Worm (Caenorhabditis elegans) whole organism, L3 larva: ENCODE data around the gene col-126.

Experiments used
- R02D3.7 ChIP-seq: fragments of 150-350 bp; optimal IDR thresholded peaks from 2 replicates; lab custom pipeline; 2014; ENCODE audit warnings: missing biosample characterization, missing genetic modification characterization
- aly-2 ChIP-seq: fragments of 150-350 bp; optimal IDR thresholded peaks from 2 replicates; lab custom pipeline; 2014; ENCODE audit warnings: missing biosample characterization, missing genetic modification characterization
- ama-1 ChIP-seq: fragments of 150-350 bp; optimal IDR thresholded peaks from 2 replicates; lab custom pipeline; 2018
- ceh-16 ChIP-seq: sonication (generic microtip); optimal IDR thresholded peaks from 2 replicates; lab custom pipeline; 2017; ENCODE audit warnings: missing biosample characterization, missing genetic modification characterization
- daf-12 ChIP-seq: fragments of 150-350 bp; optimal IDR thresholded peaks from 2 replicates; lab custom pipeline; 2014; ENCODE audit warnings: missing biosample characterization, missing genetic modification reagents, missing genetic modification characterization
- egl-27 ChIP-seq: sonication (generic microtip); optimal IDR thresholded peaks from 4 replicates; lab custom pipeline; 2017; ENCODE audit warnings: missing biosample characterization, missing genetic modification reagents, missing genetic modification characterization
- egl-5 ChIP-seq: fragments of 150-350 bp; optimal IDR thresholded peaks from 2 replicates; lab custom pipeline; 2017; ENCODE audit warnings: missing biosample characterization, missing genetic modification reagents, missing genetic modification characterization, inconsistent platforms
- elt-1 ChIP-seq: fragments of 150-350 bp; optimal IDR thresholded peaks from 2 replicates; lab custom pipeline; 2014; ENCODE audit warnings: missing biosample characterization, missing genetic modification characterization
- elt-2 ChIP-seq: sonication (generic microtip); optimal IDR thresholded peaks from 2 replicates; lab custom pipeline; 2016; ENCODE audit warnings: missing genetic modification reagents, mild to moderate bottlenecking, missing genetic modification characterization, missing compliant biosample characterization
- elt-3 ChIP-seq, 3 experiments: fragments of 150-350 bp in 1 of 3; sonication (generic microtip) in 2 of 3; optimal IDR thresholded peaks; 2 replicates in 2 of 3; 4 replicates in 1 of 3; lab custom pipeline; 2014 to 2017; ENCODE audit warnings: missing biosample characterization in 3 of 3, missing genetic modification characterization in 3 of 3
- eor-1 ChIP-seq, 2 experiments: fragments of 150-350 bp; optimal IDR thresholded peaks; 2 replicates each; lab custom pipeline; 2014 to 2018; ENCODE audit warnings: missing biosample characterization in 2 of 2, missing genetic modification characterization in 2 of 2
- fkh-10 ChIP-seq: sonication (generic microtip); optimal IDR thresholded peaks from 2 replicates; lab custom pipeline; 2017; ENCODE audit warnings: missing biosample characterization, missing genetic modification reagents, missing genetic modification characterization
- fos-1 ChIP-seq: fragments of 150-350 bp; optimal IDR thresholded peaks from 2 replicates; lab custom pipeline; 2014; ENCODE audit warnings: missing biosample characterization, missing genetic modification characterization
- hmg-11 ChIP-seq: sonication (generic microtip); optimal IDR thresholded peaks from 2 replicates; lab custom pipeline; 2016; ENCODE audit warnings: missing genetic modification characterization, missing compliant biosample characterization
- lin-15B ChIP-seq: fragments of 150-350 bp; optimal IDR thresholded peaks from 2 replicates; lab custom pipeline; 2014; ENCODE audit warnings: missing biosample characterization, missing genetic modification characterization
- lin-39 ChIP-seq: fragments of 150-350 bp; optimal IDR thresholded peaks from 2 replicates; lab custom pipeline; 2018; ENCODE audit warnings: missing biosample characterization, missing genetic modification reagents, missing genetic modification characterization
- mdl-1 ChIP-seq: fragments of 150-350 bp; optimal IDR thresholded peaks from 2 replicates; lab custom pipeline; 2014; ENCODE audit warnings: missing biosample characterization, missing genetic modification characterization
- mml-1 ChIP-seq: fragments of 150-350 bp; sonication (generic microtip); optimal IDR thresholded peaks from 3 replicates; lab custom pipeline; 2014; ENCODE audit warnings: missing biosample characterization, missing genetic modification characterization
- nfya-1 ChIP-seq: sonication (generic microtip); optimal IDR thresholded peaks from 2 replicates; lab custom pipeline; 2017; ENCODE audit warnings: missing genetic modification characterization, mild to moderate bottlenecking, missing compliant biosample characterization, antibody characterized with exemption, moderate library complexity; ENCODE audit not compliant: insufficient read depth
- nhr-11 ChIP-seq: fragments of 150-350 bp; optimal IDR thresholded peaks from 2 replicates; lab custom pipeline; 2014; ENCODE audit warnings: missing biosample characterization, missing genetic modification characterization
- nhr-12 ChIP-seq: fragments of 150-350 bp; optimal IDR thresholded peaks from 2 replicates; lab custom pipeline; 2014; ENCODE audit warnings: missing biosample characterization, missing genetic modification characterization
- nhr-23 ChIP-seq: fragments of 150-350 bp; optimal IDR thresholded peaks from 2 replicates; lab custom pipeline; 2014; ENCODE audit warnings: missing biosample characterization, missing genetic modification reagents, missing genetic modification characterization
- nhr-237 ChIP-seq: fragments of 150-350 bp; optimal IDR thresholded peaks from 2 replicates; lab custom pipeline; 2014; ENCODE audit warnings: missing biosample characterization, missing genetic modification characterization
- nhr-25 ChIP-seq: sonication (generic microtip); optimal IDR thresholded peaks from 2 replicates; lab custom pipeline; 2017; ENCODE audit warnings: missing biosample characterization, missing genetic modification characterization
- nhr-43 ChIP-seq: sonication (generic microtip); optimal IDR thresholded peaks from 2 replicates; lab custom pipeline; 2016; ENCODE audit warnings: mild to moderate bottlenecking, missing genetic modification characterization, missing compliant biosample characterization; ENCODE audit not compliant: poor library complexity, severe bottlenecking
- nhr-67 ChIP-seq: fragments of 150-350 bp; optimal IDR thresholded peaks from 2 replicates; lab custom pipeline; 2014; ENCODE audit warnings: missing biosample characterization, missing genetic modification characterization
- pha-4 ChIP-seq: fragments of 150-350 bp; optimal IDR thresholded peaks from 2 replicates; lab custom pipeline; 2014; ENCODE audit warnings: missing biosample characterization, missing genetic modification reagents, missing genetic modification characterization
- pqm-1 ChIP-seq: fragments of 150-350 bp; optimal IDR thresholded peaks from 2 replicates; lab custom pipeline; 2017; ENCODE audit warnings: missing biosample characterization, missing genetic modification characterization, inconsistent platforms
- skn-1 ChIP-seq: fragments of 150-350 bp; optimal IDR thresholded peaks from 2 replicates; lab custom pipeline; 2014; ENCODE audit warnings: missing biosample characterization, missing genetic modification characterization
- ztf-4 ChIP-seq: fragments of 150-350 bp; optimal IDR thresholded peaks from 2 replicates; lab custom pipeline; 2014; ENCODE audit warnings: missing biosample characterization, missing genetic modification characterization

The col-126 gene

ce11 chrIV:11226545-11226944 is 36.7 kb upstream of the col-126 start:
- TF ChIP-seq mml-1 (no peak), nhr-43 (peak; percentile 29), elt-3 (tag; optimal IDR thresholded peaks at IDR 0.05; lab: Kevin White, UChicago) (peak in 1 of 3 experiments; percentile 51), egl-27 (no peak), nhr-25 (tag; lab: Kevin White, UChicago) (peak; percentile 1), skn-1 (tag; lab: Kevin White, UChicago) (no peak), egl-5 (tag; lab: Kevin White, UChicago) (no peak), R02D3.7 (tag; lab: Kevin White, UChicago) (peak; percentile 15)

- peak; percentile 45 for TF ChIP-seq elt-2 (tag; lab: Kevin White, UChicago)
- peak; percentile 12 for TF ChIP-seq pqm-1 (tag; lab: Kevin White, UChicago)
- no peak for TF ChIP-seq fos-1 (tag; lab: Kevin White, UChicago)
- TF ChIP-seq lin-15B (tag; lab: Kevin White, UChicago): no peak
- no peak for TF ChIP-seq fkh-10 (GFP tag; lab: Kevin White, UChicago)
Observed at ce11 chrIV:11229013-11229412, 34.2 kb upstream of the col-126 start.

ce11 chrIV:11230069-11230468 is 33.1 kb upstream of the col-126 start, which contains the start of gene best-7:
Gene best-7, minus strand, starts transcription at chrIV:11230307.
- TF ChIP-seq ztf-4 (tag; lab: Kevin White, UChicago) (no peak), elt-1 (tag; lab: Kevin White, UChicago) (no peak), nhr-11 (tag; lab: Kevin White, UChicago) (no peak), egl-5 (tag; lab: Kevin White, UChicago) (no peak), pqm-1 (tag; lab: Kevin White, UChicago) (peak; percentile 11), lin-39 (tag; lab: Kevin White, UChicago) (no peak), ama-1 (no peak), nfya-1 (tag; lab: Kevin White, UChicago) (no peak), mdl-1 (no peak), nhr-23 (tag; lab: Kevin White, UChicago) (no peak), lin-15B (tag; lab: Kevin White, UChicago) (no peak), elt-2 (tag; lab: Kevin White, UChicago) (peak; percentile 53), nhr-43 (no peak), nhr-12 (no peak)

ce11 chrIV:11231376-11231775 is 31.8 kb upstream of the col-126 start:
- TF ChIP-seq R02D3.7 (tag; lab: Kevin White, UChicago): no peak
- TF ChIP-seq pqm-1 (tag; lab: Kevin White, UChicago): no peak
- no peak for TF ChIP-seq ceh-16 (tag; lab: Kevin White, UChicago)
- TF ChIP-seq daf-12: no peak
- no peak for TF ChIP-seq lin-15B (tag; lab: Kevin White, UChicago)

- TF ChIP-seq skn-1 (tag; lab: Kevin White, UChicago) (no peak), fkh-10 (GFP tag; lab: Kevin White, UChicago) (peak; percentile 3)
Observed at ce11 chrIV:11235755-11236154, 27.4 kb upstream of the col-126 start.

- TF ChIP-seq nhr-67 (tag; lab: Kevin White, UChicago) (no peak), hmg-11 (no peak), eor-1 (tag; optimal IDR thresholded peaks at IDR 0.05; lab: Kevin White, UChicago) (no peak), egl-5 (tag; lab: Kevin White, UChicago) (no peak)
Observed at ce11 chrIV:11241368-11241767, 21.8 kb upstream of the col-126 start, which contains the start of gene C05C12.6. Gene C05C12.6, minus strand, starts transcription at chrIV:11241468.

ce11 chrIV:11247434-11247833 is 15.8 kb upstream of the col-126 start:
- TF ChIP-seq aly-2 (tag; lab: Kevin White, UChicago): no peak
- TF ChIP-seq nhr-12: no peak
- peak; percentile 65 for TF ChIP-seq pha-4 (tag; lab: Kevin White, UChicago)
- TF ChIP-seq hmg-11: no peak
- TF ChIP-seq nhr-237: no peak
- peak; percentile 16 for TF ChIP-seq elt-2 (tag; lab: Kevin White, UChicago)
- TF ChIP-seq ceh-16 (tag; lab: Kevin White, UChicago): no peak
- TF ChIP-seq pqm-1 (tag; lab: Kevin White, UChicago): peak; percentile 52
